Worm (Caenorhabditis elegans): Measurements from ENCODE around the gene srlf-1.

- no peak for TF ChIP-seq snpc-4 (tag; optimal IDR thresholded peaks at IDR 0.05)
- TF ChIP-seq pha-4 (tag; optimal IDR thresholded peaks at IDR 0.05): no peak
- TF ChIP-seq nhr-28 (tag; optimal IDR thresholded peaks at IDR 0.05): no peak
Observed at ce11 chrII:7816163-7816776, 25.9 kb downstream of the srlf-1 start, which contains the start of gene cki-2.
